Fruit fly (Drosophila melanogaster) whole organism, embryonic: ENCODE measurements around the gene kirre.

ENCODE experiments used
- Atf6 ChIP-seq: fragments of 200-800 bp; sonication (Bioruptor generic); IDR thresholded peaks from 2 replicates; pipeline ENCODE4 v1.3.6; 2022; ENCODE audit warnings: missing biosample characterization, missing genetic modification characterization
- CG11093 ChIP-seq: fragments of 200-800 bp; sonication (Bioruptor generic); IDR thresholded peaks from 3 replicates; pipeline ENCODE4 v1.3.6; 2022; ENCODE audit warnings: missing biosample characterization, missing genetic modification characterization
- CG12104 ChIP-seq: fragments of 200-800 bp; sonication (Bioruptor generic); optimal IDR thresholded peaks from 3 replicates; lab custom pipeline; 2016; ENCODE audit warnings: missing biosample characterization, missing genetic modification characterization
- CG12155 ChIP-seq: fragments of 200-800 bp; sonication (Bioruptor generic); optimal IDR thresholded peaks from 3 replicates; lab custom pipeline; 2016; ENCODE audit warnings: missing biosample characterization, missing genetic modification characterization
- CG12659 ChIP-seq: fragments of 200-800 bp; sonication (Bioruptor generic); optimal IDR thresholded peaks from 3 replicates; lab custom pipeline; 2017; ENCODE audit warnings: mild to moderate bottlenecking, missing biosample characterization, missing genetic modification reagents, missing genetic modification characterization
- CG14710 ChIP-seq: fragments of 200-800 bp; sonication (Bioruptor generic); optimal IDR thresholded peaks from 3 replicates; lab custom pipeline; 2019; ENCODE audit warnings: missing biosample characterization, mild to moderate bottlenecking, missing genetic modification characterization, moderate library complexity
- CG17829 ChIP-seq: fragments of 200-800 bp; optimal IDR thresholded peaks from 2 replicates; lab custom pipeline; 2019; ENCODE audit warnings: missing biosample characterization, mild to moderate bottlenecking, missing genetic modification characterization, moderate library complexity
- CG18011 ChIP-seq: fragments of 200-800 bp; sonication (Bioruptor generic); optimal IDR thresholded peaks from 2 replicates; lab custom pipeline; 2017; ENCODE audit warnings: missing biosample characterization, missing genetic modification characterization, mild to moderate bottlenecking, moderate library complexity, missing genotype
- CG18619 ChIP-seq: fragments of 200-800 bp; sonication (Bioruptor generic); optimal IDR thresholded peaks from 3 replicates; lab custom pipeline; 2017; ENCODE audit warnings: missing biosample characterization, mild to moderate bottlenecking, missing genetic modification characterization
- CG2199 ChIP-seq: fragments of 200-800 bp; sonication (Bioruptor generic); IDR thresholded peaks from 3 replicates; pipeline ENCODE4 v1.3.6; 2022; ENCODE audit warnings: missing biosample characterization, missing genetic modification characterization
- CG2678 ChIP-seq: fragments of 200-800 bp; sonication (Bioruptor generic); optimal IDR thresholded peaks from 3 replicates; lab custom pipeline; 2019; ENCODE audit warnings: missing biosample characterization, mild to moderate bottlenecking, missing genetic modification characterization, moderate library complexity
- CG2712 ChIP-seq: fragments of 200-800 bp; optimal IDR thresholded peaks from 3 replicates; lab custom pipeline; 2019; ENCODE audit warnings: missing biosample characterization, mild to moderate bottlenecking, missing genetic modification characterization, moderate library complexity
- CG2889 ChIP-seq: fragments of 200-800 bp; sonication (Bioruptor generic); IDR thresholded peaks from 3 replicates; pipeline ENCODE4 v1.3.6; 2022; ENCODE audit warnings: missing biosample characterization, missing genetic modification characterization
- CG31224 ChIP-seq: fragments of 200-800 bp; sonication (Bioruptor generic); IDR thresholded peaks from 2 replicates; pipeline ENCODE4 v1.3.6; 2022; ENCODE audit warnings: missing biosample characterization, missing genetic modification characterization
- CG3163 ChIP-seq: fragments of 200-800 bp; sonication (Bioruptor generic); optimal IDR thresholded peaks from 3 replicates; lab custom pipeline; 2016; ENCODE audit warnings: missing biosample characterization, missing genetic modification characterization
- CG3281 ChIP-seq: fragments of 200-800 bp; sonication (Bioruptor generic); optimal IDR thresholded peaks from 3 replicates; lab custom pipeline; 2017; ENCODE audit warnings: missing biosample characterization, mild to moderate bottlenecking, missing genetic modification characterization
- CG33213 ChIP-seq: fragments of 200-800 bp; sonication (Bioruptor generic); optimal IDR thresholded peaks from 3 replicates; lab custom pipeline; 2016; ENCODE audit warnings: missing biosample characterization, missing genetic modification characterization
- CG4404 ChIP-seq: fragments of 200-800 bp; sonication (Bioruptor generic); IDR thresholded peaks from 2 replicates; pipeline ENCODE4 v1.3.6; 2022; ENCODE audit warnings: missing biosample characterization, missing genetic modification characterization
- CG4424 ChIP-seq: fragments of 200-800 bp; sonication (Bioruptor generic); optimal IDR thresholded peaks from 3 replicates; lab custom pipeline; 2016; ENCODE audit warnings: missing biosample characterization, missing genetic modification characterization
- CG5245 ChIP-seq: fragments of 200-800 bp; sonication (Bioruptor generic); optimal IDR thresholded peaks from 3 replicates; lab custom pipeline; 2016; ENCODE audit warnings: missing biosample characterization, missing genetic modification characterization
- CG5953 ChIP-seq: fragments of 200-800 bp; sonication (Bioruptor generic); IDR thresholded peaks from 2 replicates; pipeline ENCODE4 v1.3.6; 2022; ENCODE audit warnings: missing biosample characterization, missing genetic modification characterization
- CG6175 ChIP-seq: fragments of 200-800 bp; sonication (Bioruptor generic); IDR thresholded peaks from 3 replicates; pipeline ENCODE4 v1.3.6; 2022; ENCODE audit warnings: missing biosample characterization, missing genetic modification characterization
- CG6654 ChIP-seq: fragments of 200-800 bp; sonication (Bioruptor generic); optimal IDR thresholded peaks from 2 replicates; lab custom pipeline; 2017; ENCODE audit warnings: missing biosample characterization, mild to moderate bottlenecking, missing genetic modification characterization
- CG7372 ChIP-seq: fragments of 200-800 bp; sonication (Bioruptor generic); IDR thresholded peaks from 2 replicates; pipeline ENCODE4 v1.3.6; 2022; ENCODE audit warnings: missing biosample characterization, missing genetic modification characterization
- CG9817 ChIP-seq: fragments of 200-800 bp; sonication (Bioruptor generic); optimal IDR thresholded peaks from 2 replicates; lab custom pipeline; 2018; ENCODE audit warnings: missing biosample characterization, mild to moderate bottlenecking, missing genetic modification characterization, moderate library complexity
- E2f1 ChIP-seq: fragments of 200-800 bp; sonication (Bioruptor generic); IDR thresholded peaks from 2 replicates; pipeline ENCODE4 v1.3.6; 2022; ENCODE audit warnings: missing biosample characterization, missing genetic modification characterization
- H2.0 ChIP-seq: fragments of 200-800 bp; sonication (Bioruptor generic); IDR thresholded peaks from 2 replicates; pipeline ENCODE4 v1.3.6; 2022; ENCODE audit warnings: missing biosample characterization, missing genetic modification characterization
- HLH4C ChIP-seq: fragments of 200-800 bp; sonication (Bioruptor generic); IDR thresholded peaks from 3 replicates; pipeline ENCODE4 v1.3.6; 2022; ENCODE audit warnings: missing biosample characterization, missing genetic modification characterization; ENCODE audit not compliant: partially characterized antibody
- HmgZ ChIP-seq: fragments of 200-800 bp; sonication (Bioruptor generic); optimal IDR thresholded peaks from 2 replicates; lab custom pipeline; 2018; ENCODE audit warnings: missing biosample characterization, mild to moderate bottlenecking, missing genetic modification characterization
- Hr39 ChIP-seq: fragments of >200 bp; optimal IDR thresholded peaks from 2 replicates; lab custom pipeline; 2017
- Hr51 ChIP-seq, 2 experiments: fragments of 200-800 bp; sonication (Bioruptor generic); optimal IDR thresholded peaks; 2 replicates in 1 of 2; 3 replicates in 1 of 2; lab custom pipeline; 2016 to 2018; ENCODE audit warnings: missing biosample characterization in 2 of 2, missing genetic modification characterization in 2 of 2, mild to moderate bottlenecking in 1 of 2, moderate library complexity in 1 of 2
- Lpt ChIP-seq: fragments of >200 bp; optimal IDR thresholded peaks from 2 replicates; lab custom pipeline; 2018; ENCODE audit warnings: missing biosample characterization, missing genetic modification characterization
- MTF-1 ChIP-seq: fragments of 200-800 bp; sonication (Bioruptor generic); optimal IDR thresholded peaks from 2 replicates; lab custom pipeline; 2018; ENCODE audit warnings: missing biosample characterization, mild to moderate bottlenecking, missing genetic modification characterization, borderline replicate concordance
- Med ChIP-seq: fragments of 200-800 bp; sonication (Bioruptor generic); peaks from one replicate; lab custom pipeline; 2016; ENCODE audit warnings: missing biosample characterization, missing genetic modification characterization, mild to moderate bottlenecking, inconsistent platforms, moderate library complexity
- Pdp1 ChIP-seq, 2 experiments: fragments of 200-800 bp; sonication (Bioruptor generic); optimal IDR thresholded peaks; 3 replicates each; lab custom pipeline; 2016; ENCODE audit warnings: missing biosample characterization in 2 of 2, missing genetic modification characterization in 2 of 2, mild to moderate bottlenecking in 1 of 2, moderate library complexity in 1 of 2
- Trl ChIP-seq, 3 experiments: fragments of >200 bp in 2 of 3; fragments of 200-800 bp in 1 of 3; sonication (Bioruptor generic) in 1 of 3; optimal IDR thresholded peaks; 2 replicates in 1 of 3; 3 replicates in 2 of 3; lab custom pipeline; 2016 to 2017; ENCODE audit warnings: missing biosample characterization in 1 of 3, missing genetic modification characterization in 1 of 3
- Vsx1 ChIP-seq: fragments of 200-800 bp; sonication (Bioruptor generic); optimal IDR thresholded peaks from 2 replicates; lab custom pipeline; 2017; ENCODE audit warnings: missing biosample characterization, mild to moderate bottlenecking, missing genetic modification characterization, missing genetic modification reagents
- az2 ChIP-seq: fragments of 200-800 bp; sonication (Bioruptor generic); optimal IDR thresholded peaks from 3 replicates; lab custom pipeline; 2016; ENCODE audit warnings: missing biosample characterization, missing genetic modification characterization
- cg ChIP-seq: fragments of 200-800 bp; sonication (Bioruptor generic); optimal IDR thresholded peaks from 3 replicates; lab custom pipeline; 2019; ENCODE audit warnings: missing biosample characterization, mild to moderate bottlenecking, missing genetic modification characterization, moderate library complexity
- disco-r ChIP-seq: fragments of 200-800 bp; sonication (Bioruptor generic); optimal IDR thresholded peaks from 2 replicates; lab custom pipeline; 2016; ENCODE audit warnings: missing biosample characterization, missing genetic modification characterization
- ems ChIP-seq: fragments of 200-800 bp; sonication (Bioruptor generic); optimal IDR thresholded peaks from 3 replicates; lab custom pipeline; 2016; ENCODE audit warnings: missing biosample characterization, missing genetic modification characterization
- gce ChIP-seq: fragments of 200-800 bp; sonication (Bioruptor generic); IDR thresholded peaks from 3 replicates; pipeline ENCODE4 v1.3.6; 2022; ENCODE audit warnings: missing biosample characterization, missing genetic modification characterization
- hb ChIP-seq: fragments of 200-800 bp; sonication (Bioruptor generic); IDR thresholded peaks from 3 replicates; pipeline ENCODE4 v1.3.6; 2022; ENCODE audit warnings: missing biosample characterization, missing genetic modification characterization; ENCODE audit not compliant: partially characterized antibody
- her ChIP-seq: fragments of 200-800 bp; sonication (Bioruptor generic); optimal IDR thresholded peaks from 2 replicates; lab custom pipeline; 2016; ENCODE audit warnings: missing biosample characterization, missing genetic modification characterization
- hkb ChIP-seq, 2 experiments: fragments of 200-800 bp in 1 of 2; fragments of >200 bp in 1 of 2; sonication (Bioruptor generic) in 1 of 2; IDR thresholded peaks in 1 of 2; optimal IDR thresholded peaks in 1 of 2; 2 replicates each; pipeline versions ENCODE4 v1.3.6 to Lab custom; 2017 to 2022; ENCODE audit warnings: missing biosample characterization in 1 of 2, missing genetic modification characterization in 1 of 2
- rib ChIP-seq: fragments of 200-800 bp; sonication (Bioruptor generic); IDR thresholded peaks from 2 replicates; pipeline ENCODE4 v1.3.6; 2022; ENCODE audit warnings: missing biosample characterization, missing genetic modification characterization
- sim ChIP-seq: fragments of 200-800 bp; sonication (Bioruptor generic); IDR thresholded peaks from 2 replicates; pipeline ENCODE4 v1.3.6; 2022; ENCODE audit warnings: missing biosample characterization, missing genetic modification characterization
- so ChIP-seq: fragments of 200-800 bp; sonication (Bioruptor generic); IDR thresholded peaks from 3 replicates; pipeline ENCODE4 v1.3.6; 2022; ENCODE audit warnings: missing biosample characterization, missing genetic modification characterization
- twi ChIP-seq: fragments of 200-800 bp; optimal IDR thresholded peaks from 2 replicates; lab custom pipeline; 2019; ENCODE audit warnings: missing biosample characterization, mild to moderate bottlenecking, missing genetic modification characterization, moderate library complexity
- zfh1 ChIP-seq: fragments of 200-800 bp; sonication (Bioruptor generic); IDR thresholded peaks from 3 replicates; pipeline ENCODE4 v1.3.6; 2022; ENCODE audit warnings: missing biosample characterization, missing genetic modification characterization

kirre gene

dm6 chrX:2993098-2993773, 253.1 kb downstream of the kirre start (continued):
- no peak for TF ChIP-seq CG11093 (GFP tag; lab: Robert Waterston, UW)
- TF ChIP-seq CG6175 (GFP tag; lab: Robert Waterston, UW) = no peak
- no peak for TF ChIP-seq CG31224
- TF ChIP-seq rib (GFP tag; lab: Robert Waterston, UW) = no peak
- no peak for TF ChIP-seq Lpt (GFP tag; lab: Kevin White, UChicago)
- TF ChIP-seq CG5953 (GFP tag; lab: Robert Waterston, UW) = no peak
- TF ChIP-seq sim = no peak
- peak; percentile 72 for TF ChIP-seq Med
- no peak for TF ChIP-seq Hr39
- TF ChIP-seq cg (GFP tag; lab: Kevin White, UChicago) = no peak
- no peak for TF ChIP-seq disco-r
- TF ChIP-seq CG33213 = no peak
- TF ChIP-seq CG3281 (GFP tag; lab: Kevin White, UChicago) = peak; percentile 2
- TF ChIP-seq MTF-1 = no peak
- no peak for TF ChIP-seq ems (GFP tag; lab: Kevin White, UChicago)
- no peak for TF ChIP-seq az2 (GFP tag; lab: Kevin White, UChicago)
- TF ChIP-seq CG12659 (GFP tag; lab: Kevin White, UChicago) = peak; percentile 12
- no peak for TF ChIP-seq CG2889
- TF ChIP-seq CG4424 (GFP tag; lab: Kevin White, UChicago) = no peak
- no peak for TF ChIP-seq CG2199
- no peak for TF ChIP-seq her
- TF ChIP-seq Trl (optimal IDR thresholded peaks at IDR 0.05; lab: Kevin White, UChicago) = no peak
- TF ChIP-seq Trl (GFP tag; optimal IDR thresholded peaks at IDR 0.05; lab: Kevin White, UChicago) = peak; percentile 28
- TF ChIP-seq CG18011 (GFP tag; lab: Kevin White, UChicago) = no peak
- peak; percentile 29 for TF ChIP-seq CG2712 (tag; lab: Kevin White, UChicago)
- TF ChIP-seq Atf6 = no peak
- TF ChIP-seq zfh1 (GFP tag; lab: Robert Waterston, UW) = no peak
- TF ChIP-seq gce = no peak
- peak in 1 of 2 experiments; percentile 72 for TF ChIP-seq Hr51 (GFP tag; optimal IDR thresholded peaks at IDR 0.05; lab: Kevin White, UChicago)
- TF ChIP-seq hkb (optimal IDR thresholded peaks at IDR 0.05; lab: Kevin White, UChicago) = no peak
- TF ChIP-seq hkb (GFP tag; IDR thresholded peaks at IDR 0.05; lab: Robert Waterston, UW) = no peak
- no peak for TF ChIP-seq HLH4C (GFP tag; lab: Robert Waterston, UW)
- no peak for TF ChIP-seq CG3163 (GFP tag; lab: Kevin White, UChicago)
- TF ChIP-seq CG14710 (tag; lab: Kevin White, UChicago) = no peak
- no peak for TF ChIP-seq Pdp1 (GFP tag; optimal IDR thresholded peaks at IDR 0.05; lab: Kevin White, UChicago)
- peak; percentile 20; the same call in 1 of the 2 replicates for TF ChIP-seq E2f1 (GFP tag; lab: Robert Waterston, UW)
- TF ChIP-seq hb (GFP tag; lab: Robert Waterston, UW) = no peak
- TF ChIP-seq CG12104 (GFP tag; lab: Kevin White, UChicago) = no peak
- no peak for TF ChIP-seq CG5245
- TF ChIP-seq CG18619 = no peak
- no peak for TF ChIP-seq HmgZ (tag; lab: Kevin White, UChicago)
- no peak for TF ChIP-seq CG12155 (GFP tag; lab: Kevin White, UChicago)
- no peak for TF ChIP-seq CG7372
- 0 out of 2 replicates have a peak, but pooled peaks have one; percentile 20 for TF ChIP-seq H2.0
- TF ChIP-seq CG2678 (tag; lab: Kevin White, UChicago) = peak; percentile 51
- no peak for TF ChIP-seq twi (tag; lab: Kevin White, UChicago)
- TF ChIP-seq CG4404 (GFP tag; lab: Robert Waterston, UW) = no peak
- no peak for TF ChIP-seq Vsx1 (GFP tag; lab: Kevin White, UChicago)
- TF ChIP-seq CG6654 (GFP tag; lab: Kevin White, UChicago) = no peak
- TF ChIP-seq CG9817 = no peak
- no peak; the same call in 2 of the 3 replicates for TF ChIP-seq so (GFP tag; lab: Robert Waterston, UW)
- no peak for TF ChIP-seq CG17829 (tag; lab: Kevin White, UChicago)
